Worm (Caenorhabditis elegans): Measurements from ENCODE around the gene nac-2.
"Not testable (repeated sequence)": the region's sequence is repeated elsewhere in the genome, so short reads cannot be mapped to it uniquely, and the experiment has no call there.

- not testable (repeated sequence) for TF ChIP-seq dmd-9 (GFP tag; IDR thresholded peaks at IDR 0.05); ces-1 (GFP tag; optimal IDR thresholded peaks at IDR 0.05); ZK546.5 (tag; optimal IDR thresholded peaks at IDR 0.05); fos-1 (tag; optimal IDR thresholded peaks at IDR 0.05); nhr-6 (tag; optimal IDR thresholded peaks at IDR 0.05)
These were observed 37.2 kb downstream of the nac-2 start, which contains the start of gene rab-6.1 for ce11 chrIII:9005905-9006372.
